Worm (Caenorhabditis elegans) whole organism, L4 larva: Measurements from ENCODE around the gene sre-53.

ENCODE experiments used
- F10B5.3 ChIP-seq: sonication (generic microtip); optimal IDR thresholded peaks from 2 replicates; lab custom pipeline; 2016; ENCODE audit warnings: mild to moderate bottlenecking, missing genetic modification characterization, missing compliant biosample characterization
- F26F4.8 ChIP-seq: fragments of 200-800 bp; sonication (Bioruptor generic); conservative IDR thresholded peaks from 2 replicates; pipeline ENCODE4 v1.3.6; 2022; ENCODE audit warnings: missing genetic modification characterization, missing compliant biosample characterization
- R02D3.7 ChIP-seq: fragments of 150-350 bp; sonication (generic microtip); optimal IDR thresholded peaks from 3 replicates; lab custom pipeline; 2014; ENCODE audit warnings: missing biosample characterization, missing genetic modification characterization
- Y5F2A.4 ChIP-seq: fragments of 200-800 bp; sonication (Bioruptor generic); optimal IDR thresholded peaks from 2 replicates; lab custom pipeline; 2018; ENCODE audit warnings: mild to moderate bottlenecking, missing genetic modification characterization, missing compliant biosample characterization
- aha-1 ChIP-seq: fragments of 150-350 bp; peaks from one replicate; lab custom pipeline; 2014; ENCODE audit warnings: missing biosample characterization, missing genetic modification characterization
- aly-2 ChIP-seq: sonication (generic microtip); optimal IDR thresholded peaks from 2 replicates; lab custom pipeline; 2018; ENCODE audit warnings: missing biosample characterization, missing genetic modification characterization
- arid-1 ChIP-seq: fragments of 200-800 bp; sonication (Bioruptor generic); conservative IDR thresholded peaks from 2 replicates; pipeline ENCODE4 v1.3.6; 2022; ENCODE audit warnings: missing genetic modification reagents, missing genetic modification characterization, missing compliant biosample characterization
- attf-4 ChIP-seq: sonication (generic microtip); optimal IDR thresholded peaks from 3 replicates; lab custom pipeline; 2017; ENCODE audit warnings: missing biosample characterization, missing genetic modification characterization
- ceh-20 ChIP-seq: fragments of 200-800 bp; sonication (Bioruptor generic); IDR thresholded peaks from 2 replicates; pipeline ENCODE4 v1.3.6; 2022; ENCODE audit warnings: missing genetic modification reagents, missing genetic modification characterization, missing compliant biosample characterization
- ceh-28 ChIP-seq: fragments of 150-350 bp; optimal IDR thresholded peaks from 2 replicates; lab custom pipeline; 2014; ENCODE audit warnings: missing biosample characterization, missing genetic modification reagents, missing genetic modification characterization
- ceh-44 ChIP-seq: fragments of 200-800 bp; sonication (Bioruptor generic); IDR thresholded peaks from 2 replicates; pipeline ENCODE4 v1.3.6; 2022; ENCODE audit warnings: missing genetic modification reagents, missing genetic modification characterization, missing compliant biosample characterization
- daf-19 ChIP-seq: fragments of 200-800 bp; sonication (Bioruptor generic); conservative IDR thresholded peaks from 2 replicates; pipeline ENCODE4 v1.3.6; 2022; ENCODE audit warnings: missing genetic modification characterization, missing compliant biosample characterization
- daf-8 ChIP-seq: fragments of 200-800 bp; sonication (Bioruptor generic); IDR thresholded peaks from 2 replicates; pipeline ENCODE4 v1.3.6; 2022; ENCODE audit warnings: missing genetic modification characterization, missing compliant biosample characterization
- dmd-6 ChIP-seq: fragments of 200-800 bp; sonication (Bioruptor generic); IDR thresholded peaks from 2 replicates; pipeline ENCODE4 v1.3.6; 2022; ENCODE audit warnings: missing genetic modification reagents, missing genetic modification characterization, missing compliant biosample characterization
- dve-1 ChIP-seq: sonication (generic microtip); optimal IDR thresholded peaks from 2 replicates; lab custom pipeline; 2017; ENCODE audit warnings: antibody characterized with exemption, mild to moderate bottlenecking, missing genetic modification characterization, missing compliant biosample characterization; ENCODE audit not compliant: insufficient read depth
- fos-1 ChIP-seq: fragments of 150-350 bp; optimal IDR thresholded peaks from 2 replicates; lab custom pipeline; 2014; ENCODE audit warnings: missing biosample characterization, missing genetic modification characterization
- hlh-11 ChIP-seq: fragments of 200-800 bp; sonication (Bioruptor generic); optimal IDR thresholded peaks from 2 replicates; lab custom pipeline; 2018; ENCODE audit warnings: mild to moderate bottlenecking, missing genetic modification characterization, missing compliant biosample characterization
- hlh-30 ChIP-seq: sonication (generic microtip); optimal IDR thresholded peaks from 2 replicates; lab custom pipeline; 2017; ENCODE audit warnings: antibody characterized with exemption, mild to moderate bottlenecking, missing genetic modification characterization, missing compliant biosample characterization; ENCODE audit not compliant: insufficient read depth
- hmg-1.1 ChIP-seq: fragments of 200-800 bp; sonication (Bioruptor generic); IDR thresholded peaks from 2 replicates; pipeline ENCODE4 v1.3.6; 2022; ENCODE audit warnings: missing genetic modification reagents, missing genetic modification characterization, missing compliant biosample characterization
- jun-1 ChIP-seq: fragments of 150-350 bp; optimal IDR thresholded peaks from 2 replicates; lab custom pipeline; 2014; ENCODE audit warnings: missing biosample characterization, missing genetic modification reagents, missing genetic modification characterization
- lin-1 ChIP-seq: fragments of 200-800 bp; sonication (Bioruptor generic); IDR thresholded peaks from 2 replicates; pipeline ENCODE4 v1.3.6; 2022; ENCODE audit warnings: missing genetic modification reagents, missing genetic modification characterization, missing compliant biosample characterization
- lin-13 ChIP-seq: fragments of 150-350 bp; optimal IDR thresholded peaks from 2 replicates; lab custom pipeline; 2014; ENCODE audit warnings: missing biosample characterization, missing genetic modification reagents, missing genetic modification characterization
- lin-15B ChIP-seq: fragments of 150-350 bp; sonication (generic microtip); optimal IDR thresholded peaks from 3 replicates; lab custom pipeline; 2014; ENCODE audit warnings: missing biosample characterization, missing genetic modification characterization
- lin-29 ChIP-seq: fragments of 200-800 bp; sonication (Bioruptor generic); IDR thresholded peaks from 2 replicates; pipeline ENCODE4 v1.3.6; 2022; ENCODE audit warnings: missing genetic modification reagents, missing genetic modification characterization, missing compliant biosample characterization
- lin-38 ChIP-seq: fragments of 200-800 bp; sonication (Bioruptor generic); IDR thresholded peaks from 2 replicates; pipeline ENCODE4 v1.3.6; 2022; ENCODE audit warnings: missing genetic modification reagents, missing genetic modification characterization, missing compliant biosample characterization
- lir-3 ChIP-seq: sonication (generic microtip); optimal IDR thresholded peaks from 2 replicates; lab custom pipeline; 2016; ENCODE audit warnings: mild to moderate bottlenecking, missing genetic modification characterization, missing compliant biosample characterization
- lsy-2 ChIP-seq, 2 experiments: fragments of 150-350 bp in 1 of 2; sonication (generic microtip) in 1 of 2; optimal IDR thresholded peaks; 2 replicates each; lab custom pipeline; 2014 to 2017; ENCODE audit warnings: missing biosample characterization in 2 of 2, missing genetic modification characterization in 2 of 2
- madf-5 ChIP-seq, 2 experiments: fragments of 200-800 bp; sonication (Bioruptor generic); IDR thresholded peaks; 2 replicates each; pipeline ENCODE4 v1.3.6; 2022; ENCODE audit warnings: missing compliant biosample characterization in 2 of 2, missing genetic modification characterization in 2 of 2
- mes-2 ChIP-seq: sonication (generic microtip); optimal IDR thresholded peaks from 2 replicates; lab custom pipeline; 2016; ENCODE audit warnings: missing genotype, mild to moderate bottlenecking, missing genetic modification characterization, missing compliant biosample characterization; ENCODE audit not compliant: poor library complexity, severe bottlenecking
- mxl-3 ChIP-seq: fragments of 200-800 bp; sonication (Bioruptor generic); optimal IDR thresholded peaks from 2 replicates; lab custom pipeline; 2018; ENCODE audit warnings: mild to moderate bottlenecking, missing genetic modification characterization, missing compliant biosample characterization
- nhr-102 ChIP-seq: sonication (generic microtip); optimal IDR thresholded peaks from 2 replicates; lab custom pipeline; 2016; ENCODE audit warnings: mild to moderate bottlenecking, missing genetic modification characterization, moderate library complexity, missing compliant biosample characterization
- nhr-111 ChIP-seq: fragments of 200-800 bp; sonication (Bioruptor generic); optimal IDR thresholded peaks from 2 replicates; lab custom pipeline; 2018; ENCODE audit warnings: mild to moderate bottlenecking, missing genetic modification characterization, missing compliant biosample characterization
- nhr-41 ChIP-seq: fragments of 200-800 bp; sonication (Bioruptor generic); IDR thresholded peaks from 2 replicates; pipeline ENCODE4 v1.3.6; 2022; ENCODE audit warnings: missing genetic modification reagents, missing genetic modification characterization, missing compliant biosample characterization
- nhr-77 ChIP-seq: fragments of 150-350 bp; optimal IDR thresholded peaks from 2 replicates; lab custom pipeline; 2014; ENCODE audit warnings: missing biosample characterization, missing genetic modification characterization
- php-3 ChIP-seq: fragments of 200-800 bp; sonication (Bioruptor generic); IDR thresholded peaks from 2 replicates; pipeline ENCODE4 v1.3.6; 2022; ENCODE audit warnings: missing genetic modification reagents, missing genetic modification characterization, missing compliant biosample characterization
- pqm-1 ChIP-seq: sonication (generic microtip); optimal IDR thresholded peaks from 2 replicates; lab custom pipeline; 2017; ENCODE audit warnings: missing biosample characterization, missing genetic modification characterization
- tra-1 ChIP-seq: fragments of 200-800 bp; sonication (Bioruptor generic); IDR thresholded peaks from 2 replicates; pipeline ENCODE4 v1.3.6; 2022; ENCODE audit warnings: missing genetic modification reagents, missing genetic modification characterization, missing compliant biosample characterization
- unc-39 ChIP-seq: sonication (generic microtip); optimal IDR thresholded peaks from 2 replicates; lab custom pipeline; 2017; ENCODE audit warnings: missing biosample characterization, missing genetic modification characterization
- unc-62 ChIP-seq, 3 experiments: fragments of 150-350 bp in 1 of 3; sonication (generic microtip); optimal IDR thresholded peaks in 2 of 3; peaks in 1 of 3; 1 replicate in 1 of 3; 2 replicates in 2 of 3; lab custom pipeline; 2014 to 2017; ENCODE audit warnings: missing biosample characterization in 3 of 3, missing genetic modification characterization in 3 of 3, missing genetic modification reagents in 3 of 3, missing genotype in 1 of 3
- zag-1 ChIP-seq: fragments of 150-350 bp; optimal IDR thresholded peaks from 2 replicates; lab custom pipeline; 2014; ENCODE audit warnings: missing biosample characterization, missing genetic modification characterization
- zfp-2 ChIP-seq: sonication (generic microtip); optimal IDR thresholded peaks from 2 replicates; lab custom pipeline; 2016; ENCODE audit warnings: mild to moderate bottlenecking, missing genetic modification characterization, missing compliant biosample characterization
- zip-2 ChIP-seq: fragments of 150-350 bp; optimal IDR thresholded peaks from 2 replicates; lab custom pipeline; 2014; ENCODE audit warnings: missing biosample characterization, missing genetic modification characterization
- ztf-11 ChIP-seq: fragments of 150-350 bp; optimal IDR thresholded peaks from 2 replicates; lab custom pipeline; 2014; ENCODE audit warnings: missing biosample characterization, missing genetic modification characterization
- ztf-7 ChIP-seq: fragments of 150-350 bp; optimal IDR thresholded peaks from 2 replicates; lab custom pipeline; 2014; ENCODE audit warnings: missing biosample characterization, missing genetic modification characterization

Gene sre-53

ce11 chrII:12348957-12349356, 25.8 kb upstream of the sre-53 start:
- no peak for TF ChIP-seq nhr-41 (GFP tag; lab: Robert Waterston, UW)
- peak in 1 of 2 experiments; percentile 38 for TF ChIP-seq unc-62 (GFP tag; optimal IDR thresholded peaks at IDR 0.05 in 1 of 2; lab: Kevin White, UChicago)
- TF ChIP-seq unc-62 (tag; optimal IDR thresholded peaks at IDR 0.05; lab: Kevin White, UChicago) = no peak
- no peak for TF ChIP-seq arid-1 (GFP tag; lab: Robert Waterston, UW)
- no peak for TF ChIP-seq mes-2 (tag; lab: Kevin White, UChicago)
- no peak for TF ChIP-seq lin-15B (tag; lab: Kevin White, UChicago)
- TF ChIP-seq, all 104 proteins: peak for 1

- TF ChIP-seq lin-15B (tag; lab: Kevin White, UChicago) = no peak
- TF ChIP-seq mes-2 (tag; lab: Kevin White, UChicago) = peak; percentile 26
- TF ChIP-seq arid-1 (GFP tag; lab: Robert Waterston, UW) = no peak
- TF ChIP-seq nhr-102 (tag; lab: Kevin White, UChicago) = no peak
- TF ChIP-seq dmd-6 (GFP tag; lab: Robert Waterston, UW) = no peak
- no peak for TF ChIP-seq zip-2 (tag; lab: Kevin White, UChicago)
- TF ChIP-seq ztf-11 = no peak
- TF ChIP-seq ceh-44 (GFP tag; lab: Robert Waterston, UW) = peak; percentile 33; the same call in 1 of the 2 replicates
- TF ChIP-seq php-3 (GFP tag; lab: Robert Waterston, UW) = 0 out of 2 replicates have a peak, but pooled peaks have one; percentile 12
- no peak for TF ChIP-seq jun-1 (tag; lab: Kevin White, UChicago)
- TF ChIP-seq hlh-11 (tag; lab: Kevin White, UChicago) = no peak
- no peak for TF ChIP-seq lir-3
- peak; percentile 38 for TF ChIP-seq lin-13 (GFP tag; lab: Kevin White, UChicago)
- peak in 1 of 2 experiments; percentile 80 for TF ChIP-seq unc-62 (GFP tag; optimal IDR thresholded peaks at IDR 0.05 in 1 of 2; lab: Kevin White, UChicago)
- TF ChIP-seq unc-62 (tag; optimal IDR thresholded peaks at IDR 0.05; lab: Kevin White, UChicago) = no peak
- no peak for TF ChIP-seq daf-8
- TF ChIP-seq, all 104 proteins: peak for 5
Measured at ce11 chrII:12346289-12346989, 23.2 kb upstream of the sre-53 start.

- TF ChIP-seq ztf-7 (tag; lab: Kevin White, UChicago) = no peak
- TF ChIP-seq mxl-3 (GFP tag; lab: Kevin White, UChicago) = no peak
- no peak for TF ChIP-seq pqm-1 (tag; lab: Kevin White, UChicago)
- no peak for TF ChIP-seq lin-1
- TF ChIP-seq hlh-30 (tag; lab: Kevin White, UChicago) = no peak
- no peak for TF ChIP-seq jun-1 (tag; lab: Kevin White, UChicago)
- TF ChIP-seq arid-1 (GFP tag; lab: Robert Waterston, UW) = no peak
- TF ChIP-seq aly-2 = no peak
- TF ChIP-seq R02D3.7 (tag; lab: Kevin White, UChicago) = no peak
- TF ChIP-seq nhr-111 (GFP tag; lab: Kevin White, UChicago) = peak; percentile 24
- no peak for TF ChIP-seq ceh-28 (tag; lab: Kevin White, UChicago)
- no peak for TF ChIP-seq madf-5 (GFP tag; IDR thresholded peaks at IDR 0.05; lab: Robert Waterston, UW)
- TF ChIP-seq lsy-2 (tag; optimal IDR thresholded peaks at IDR 0.05; lab: Kevin White, UChicago) = no peak
- TF ChIP-seq hlh-11 (tag; lab: Kevin White, UChicago) = no peak
- peak; percentile 68 for TF ChIP-seq lin-13 (GFP tag; lab: Kevin White, UChicago)
- TF ChIP-seq attf-4 (tag; lab: Kevin White, UChicago) = no peak
- TF ChIP-seq dmd-6 (GFP tag; lab: Robert Waterston, UW) = 0 out of 2 replicates have a peak, but pooled peaks have one; percentile 14
- no peak for TF ChIP-seq Y5F2A.4 (GFP tag; lab: Kevin White, UChicago)
- peak; percentile 50; the same call in 1 of the 2 replicates for TF ChIP-seq hmg-1.1 (GFP tag; lab: Robert Waterston, UW)
- no peak for TF ChIP-seq F10B5.3
- no peak for TF ChIP-seq daf-19 (GFP tag; lab: Robert Waterston, UW)
- TF ChIP-seq ceh-20 (GFP tag; lab: Robert Waterston, UW) = no peak
- TF ChIP-seq lin-38 (GFP tag; lab: Robert Waterston, UW) = peak; percentile 40
- TF ChIP-seq lin-29 (GFP tag; lab: Robert Waterston, UW) = no peak
- peak; percentile 13 for TF ChIP-seq dve-1 (tag; lab: Kevin White, UChicago)
- TF ChIP-seq lin-15B (tag; lab: Kevin White, UChicago) = no peak
- no peak for TF ChIP-seq nhr-77 (tag; lab: Kevin White, UChicago)
- TF ChIP-seq zag-1 (tag; lab: Kevin White, UChicago) = no peak
- no peak for TF ChIP-seq fos-1 (tag; lab: Kevin White, UChicago)
- 0 out of 2 replicates have a peak, but pooled peaks have one; percentile 4 for TF ChIP-seq tra-1 (GFP tag; lab: Robert Waterston, UW)
- no peak for TF ChIP-seq aha-1
- TF ChIP-seq unc-39 (tag; lab: Kevin White, UChicago) = no peak
- TF ChIP-seq zfp-2 (tag; lab: Kevin White, UChicago) = no peak
- no peak for TF ChIP-seq F26F4.8 (GFP tag; lab: Robert Waterston, UW)
Measured at ce11 chrII:12344787-12345186, 21.6 kb upstream of the sre-53 start, which contains the start of gene C44C11.6. C44C11.6 (plus strand) TSS chrII:12344809.
